In the genomic region with DNA sequence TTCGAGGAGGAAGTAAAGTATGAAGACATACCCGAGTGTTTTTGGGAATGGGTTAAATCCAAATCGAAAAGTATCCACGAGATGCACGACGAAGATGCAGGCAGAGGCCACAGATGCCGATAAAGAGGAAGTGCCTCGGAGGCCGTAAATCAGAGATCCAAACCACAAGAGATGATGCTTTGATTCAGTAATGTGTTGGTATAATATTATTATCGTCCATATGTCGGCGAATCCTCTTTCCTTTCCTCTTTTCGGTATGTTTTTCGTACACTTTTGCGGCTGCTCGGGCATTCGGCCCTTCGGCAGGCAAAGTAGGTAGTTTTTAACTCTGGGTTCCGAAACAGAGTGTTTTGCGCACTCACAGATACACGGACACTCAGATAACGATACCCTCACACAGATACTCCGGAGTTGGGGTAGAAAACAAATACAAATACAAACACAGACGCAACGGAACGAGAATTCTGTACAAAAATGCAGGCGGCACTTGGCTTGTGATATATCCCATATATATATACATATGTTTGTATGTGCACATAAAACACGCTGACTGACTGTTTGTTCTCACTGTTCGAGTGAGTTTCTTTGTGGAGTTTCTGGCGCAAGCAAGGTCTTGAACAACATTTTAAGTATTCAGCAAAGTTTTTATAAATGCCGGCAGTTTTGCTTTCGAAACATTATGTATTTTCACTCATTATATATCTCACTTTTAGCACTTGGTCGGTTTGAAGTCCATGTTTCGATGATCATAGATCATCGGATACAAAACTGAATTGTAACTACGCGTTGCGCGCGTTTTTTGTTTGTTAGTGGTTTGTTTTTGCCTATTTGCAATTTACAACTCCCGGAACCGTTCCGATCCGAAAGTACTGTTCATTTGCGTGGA, we compare ENCODE assay signal across 1 fruit fly cellular context.
TF ChIP-seq lines count a peak whose summit lies in the region.

No protein-coding gene starts in this region.

TF ChIP-seq in whole organism, embryonic, 481 proteins besides CTCF, POLR2A, EP300 and RAD21 (continued from another document):
- TF ChIP-seq insv (GFP tag; optimal IDR thresholded peaks at IDR 0.05; lab: Kevin White, UChicago) (peak in 1 of 2 experiments; percentile 2), grn (GFP tag; optimal IDR thresholded peaks at IDR 0.05; lab: Kevin White, UChicago) (no peak), gro (GFP tag; optimal IDR thresholded peaks at IDR 0.05; lab: Kevin White, UChicago) (peak; percentile 8), toy (GFP tag; IDR thresholded peaks at IDR 0.05; lab: Robert Waterston, UW) (no peak), ash1 (GFP tag; optimal IDR thresholded peaks at IDR 0.05; lab: Kevin White, UChicago) (no peak), aop (GFP tag; IDR thresholded peaks at IDR 0.05; lab: Robert Waterston, UW) (no peak), nom (GFP tag; optimal IDR thresholded peaks at IDR 0.05; lab: Kevin White, UChicago) (peak; percentile 25), wor (GFP tag; IDR thresholded peaks at IDR 0.05; lab: Robert Waterston, UW) (no peak), repo (GFP tag; optimal IDR thresholded peaks at IDR 0.05; lab: Kevin White, UChicago) (no peak), ac (GFP tag; optimal IDR thresholded peaks at IDR 0.05; lab: Kevin White, UChicago) (no peak), CG5953 (GFP tag; IDR thresholded peaks at IDR 0.05; lab: Robert Waterston, UW) (0 out of 2 replicates have a peak, but pooled peaks have one; percentile 25), her (GFP tag; optimal IDR thresholded peaks at IDR 0.05; lab: Kevin White, UChicago) (no peak), CG12219 (GFP tag; optimal IDR thresholded peaks at IDR 0.05; lab: Kevin White, UChicago) (no peak), CoRest (tag; optimal IDR thresholded peaks at IDR 0.05; lab: Kevin White, UChicago) (no peak), prd (optimal IDR thresholded peaks at IDR 0.05; lab: Kevin White, UChicago) (no peak), prd (GFP tag; IDR thresholded peaks at IDR 0.05; lab: Robert Waterston, UW) (no peak), pzg (GFP tag; optimal IDR thresholded peaks at IDR 0.05; lab: Kevin White, UChicago) (no peak), chinmo (GFP tag; IDR thresholded peaks at IDR 0.05; lab: Robert Waterston, UW; ENCODE audit: partially characterized antibody) (peak; percentile 89; the same call in 2 of the 4 replicates), dysf (GFP tag; IDR thresholded peaks at IDR 0.05; lab: Robert Waterston, UW) (no peak), MESR4 (GFP tag; optimal IDR thresholded peaks at IDR 0.05; lab: Kevin White, UChicago) (no peak), Scr (GFP tag; IDR thresholded peaks at IDR 0.05; lab: Robert Waterston, UW; ENCODE audit: partially characterized antibody) (no peak), CG17829 (tag; optimal IDR thresholded peaks at IDR 0.05; lab: Kevin White, UChicago) (peak; percentile 27), klu (GFP tag; IDR thresholded peaks at IDR 0.05; lab: Robert Waterston, UW) (no peak), CG8924 (tag; optimal IDR thresholded peaks at IDR 0.05; lab: Kevin White, UChicago) (peak; percentile 46), Sin3A (optimal IDR thresholded peaks at IDR 0.05; lab: Kevin White, UChicago) (no peak), pfk (GFP tag; optimal IDR thresholded peaks at IDR 0.05; lab: Kevin White, UChicago) (peak; percentile 17), pho (GFP tag; optimal IDR thresholded peaks at IDR 0.05; lab: Kevin White, UChicago) (no peak), HLHmδ (GFP tag; optimal IDR thresholded peaks at IDR 0.05; lab: Kevin White, UChicago) (no peak), CG13123 (GFP tag; optimal IDR thresholded peaks at IDR 0.05; lab: Kevin White, UChicago) (no peak), ap (GFP tag; IDR thresholded peaks at IDR 0.05; lab: Robert Waterston, UW) (no peak), pb (GFP tag; optimal IDR thresholded peaks at IDR 0.05; lab: Kevin White, UChicago) (no peak), ewg (GFP tag; optimal IDR thresholded peaks at IDR 0.05; lab: Kevin White, UChicago) (no peak), Meics (GFP tag; optimal IDR thresholded peaks at IDR 0.05; lab: Kevin White, UChicago) (no peak), nerfin-2 (GFP tag; IDR thresholded peaks at IDR 0.05; lab: Robert Waterston, UW; ENCODE audit: partially characterized antibody) (no peak), CG5180 (GFP tag; optimal IDR thresholded peaks at IDR 0.05; lab: Kevin White, UChicago) (peak; percentile 48), sc (optimal IDR thresholded peaks at IDR 0.05; lab: Kevin White, UChicago) (no peak), sc (GFP tag; optimal IDR thresholded peaks at IDR 0.05; lab: Kevin White, UChicago) (no peak), CG7357 (GFP tag; IDR thresholded peaks at IDR 0.05; lab: Robert Waterston, UW) (no peak), crp (GFP tag; optimal IDR thresholded peaks at IDR 0.05; lab: Kevin White, UChicago) (no peak), ken (GFP tag; IDR thresholded peaks at IDR 0.05; lab: Robert Waterston, UW) (no peak), CG18011 (GFP tag; optimal IDR thresholded peaks at IDR 0.05; lab: Kevin White, UChicago) (no peak), slbo (GFP tag; IDR thresholded peaks at IDR 0.05; lab: Robert Waterston, UW) (0 out of 2 replicates have a peak, but pooled peaks have one; percentile 7), CHES-1-like (GFP tag; optimal IDR thresholded peaks at IDR 0.05; lab: Kevin White, UChicago) (no peak), tup (GFP tag; optimal IDR thresholded peaks at IDR 0.05; lab: Kevin White, UChicago) (no peak), CG31441 (GFP tag; IDR thresholded peaks at IDR 0.05; lab: Robert Waterston, UW) (no peak), bowl (GFP tag; IDR thresholded peaks at IDR 0.05; lab: Robert Waterston, UW) (peak; percentile 53; the same call in 1 of the 2 replicates), CG4854 (GFP tag; optimal IDR thresholded peaks at IDR 0.05; lab: Kevin White, UChicago) (no peak), CG31365 (tag; optimal IDR thresholded peaks at IDR 0.05; lab: Kevin White, UChicago) (peak; percentile 6), CG2116 (GFP tag; optimal IDR thresholded peaks at IDR 0.05; lab: Kevin White, UChicago) (no peak), MTF-1 (GFP tag; optimal IDR thresholded peaks at IDR 0.05; lab: Kevin White, UChicago; ENCODE audit: borderline replicate concordance) (peak; percentile 5), Bdp1 (GFP tag; optimal IDR thresholded peaks at IDR 0.05; lab: Kevin White, UChicago) (no peak), pnt (GFP tag; optimal IDR thresholded peaks at IDR 0.05; lab: Kevin White, UChicago) (no peak)
